Worm (Caenorhabditis elegans) whole organism, midembryonic: ENCODE data around the gene ZK1055.6.

Experiments
- flt-1 ChIP-seq: fragments of 200-800 bp; sonication (Bioruptor generic); IDR thresholded peaks from 2 replicates; pipeline ENCODE4 v1.3.6; 2022; ENCODE audit warnings: missing genetic modification characterization, missing compliant biosample characterization
- ztf-29 ChIP-seq: fragments of 200-800 bp; sonication (Bioruptor generic); IDR thresholded peaks from 2 replicates; pipeline ENCODE4 v1.3.6; 2022; ENCODE audit warnings: missing genetic modification reagents, missing genetic modification characterization, missing compliant biosample characterization

DNA sequence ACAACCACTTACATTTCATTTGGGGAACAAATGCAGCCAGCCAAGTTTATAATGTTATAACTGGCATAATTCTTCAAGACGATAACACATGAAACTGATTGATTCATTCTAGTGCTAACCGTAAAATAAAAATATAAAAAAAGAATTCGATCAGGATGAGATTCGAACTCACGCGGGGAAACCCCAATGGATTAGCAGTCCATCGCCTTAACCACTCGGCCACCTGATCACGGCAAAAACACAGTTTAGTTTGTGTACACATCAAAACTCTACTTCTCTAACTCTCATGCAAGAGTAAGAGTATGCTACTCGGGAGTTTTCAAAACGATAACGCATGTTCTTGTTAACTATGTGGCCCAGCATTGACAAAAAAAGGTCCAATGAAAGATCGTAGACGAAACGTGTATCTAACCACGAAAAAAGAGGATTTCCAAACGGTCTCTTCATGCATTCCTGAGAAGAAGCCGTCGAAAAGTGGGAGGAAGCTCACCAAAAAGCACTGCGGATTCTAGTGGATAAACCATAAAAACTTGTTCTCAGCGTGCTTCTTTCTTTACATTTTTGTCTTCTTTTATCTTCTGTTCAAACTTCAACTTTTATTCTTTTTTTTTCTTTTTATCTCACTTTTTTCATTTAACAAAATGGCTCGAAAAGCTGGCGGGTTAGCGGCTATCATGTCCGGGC lies 50.6 kb downstream of the ZK1055.6 start, which contains the start of gene twk-10:
- TF ChIP-seq flt-1 (GFP tag; lab: Robert Waterston, UW) (peak; percentile 60; the same call in 1 of the 2 replicates), ztf-29 (GFP tag; lab: Robert Waterston, UW) (no peak)
